Worm (Caenorhabditis elegans) whole organism, L4 larva: ENCODE data around the gene K11H3.2.
A peak's percentile ranks its signal among the peaks of the same experiment; 100 is the strongest.

ENCODE experiments used
- D1046.2 ChIP-seq: fragments of 200-800 bp; sonication (Bioruptor generic); IDR thresholded peaks from 2 replicates; pipeline ENCODE4 v1.3.6; 2022; ENCODE audit warnings: missing genetic modification characterization, missing compliant biosample characterization
- F44E2.7 ChIP-seq: fragments of 200-800 bp; sonication (Bioruptor generic); IDR thresholded peaks from 2 replicates; pipeline ENCODE4 v2.1.2; 2022; ENCODE audit warnings: missing genetic modification characterization, missing compliant biosample characterization
- F49E8.2 ChIP-seq: sonication (generic microtip); optimal IDR thresholded peaks from 2 replicates; lab custom pipeline; 2016; ENCODE audit warnings: missing compliant biosample characterization, mild to moderate bottlenecking, missing genetic modification characterization, borderline replicate concordance
- R02D3.7 ChIP-seq: fragments of 150-350 bp; sonication (generic microtip); optimal IDR thresholded peaks from 3 replicates; lab custom pipeline; 2014; ENCODE audit warnings: missing biosample characterization, missing genetic modification characterization
- Y48G9A.11 ChIP-seq: fragments of 200-800 bp; sonication (Bioruptor generic); IDR thresholded peaks from 2 replicates; pipeline ENCODE4 v1.3.6; 2022; ENCODE audit warnings: missing genetic modification reagents, missing genetic modification characterization, missing compliant biosample characterization
- Y75B8A.6 ChIP-seq: fragments of 200-800 bp; sonication (Bioruptor generic); IDR thresholded peaks from 2 replicates; pipeline ENCODE4 v1.3.6; 2022; ENCODE audit warnings: missing genetic modification reagents, missing genetic modification characterization, missing compliant biosample characterization
- ZK546.5 ChIP-seq, 2 experiments: sonication (generic microtip); optimal IDR thresholded peaks; 2 replicates each; lab custom pipeline; 2017; ENCODE audit warnings: missing biosample characterization in 2 of 2, missing genetic modification characterization in 2 of 2
- ama-1 ChIP-seq: fragments of 150-350 bp; optimal IDR thresholded peaks from 2 replicates; lab custom pipeline; 2014; ENCODE audit warnings: inconsistent platforms, mixed read lengths
- ceh-20 ChIP-seq: fragments of 200-800 bp; sonication (Bioruptor generic); IDR thresholded peaks from 2 replicates; pipeline ENCODE4 v1.3.6; 2022; ENCODE audit warnings: missing genetic modification reagents, missing genetic modification characterization, missing compliant biosample characterization
- ceh-28 ChIP-seq: fragments of 150-350 bp; optimal IDR thresholded peaks from 2 replicates; lab custom pipeline; 2014; ENCODE audit warnings: missing biosample characterization, missing genetic modification reagents, missing genetic modification characterization
- ceh-44 ChIP-seq: fragments of 200-800 bp; sonication (Bioruptor generic); IDR thresholded peaks from 2 replicates; pipeline ENCODE4 v1.3.6; 2022; ENCODE audit warnings: missing genetic modification reagents, missing genetic modification characterization, missing compliant biosample characterization
- ces-1 ChIP-seq: fragments of 150-350 bp; sonication (generic microtip); optimal IDR thresholded peaks from 4 replicates; lab custom pipeline; 2014; ENCODE audit warnings: missing biosample characterization, missing genetic modification reagents, missing genetic modification characterization
- cey-2 ChIP-seq: sonication (generic microtip); optimal IDR thresholded peaks from 3 replicates; lab custom pipeline; 2017; ENCODE audit warnings: missing genetic modification characterization, mild to moderate bottlenecking, missing compliant biosample characterization, antibody characterized with exemption, borderline replicate concordance; ENCODE audit not compliant: insufficient read depth
- ctbp-1 ChIP-seq: fragments of 200-800 bp; sonication (Bioruptor generic); IDR thresholded peaks from 2 replicates; pipeline ENCODE4 v1.3.6; 2022; ENCODE audit warnings: missing genetic modification reagents, missing genetic modification characterization, missing compliant biosample characterization
- daf-12 ChIP-seq: fragments of 150-350 bp; optimal IDR thresholded peaks from 2 replicates; lab custom pipeline; 2014; ENCODE audit warnings: missing biosample characterization, missing genetic modification reagents, missing genetic modification characterization
- daf-8 ChIP-seq: fragments of 200-800 bp; sonication (Bioruptor generic); IDR thresholded peaks from 2 replicates; pipeline ENCODE4 v1.3.6; 2022; ENCODE audit warnings: missing genetic modification characterization, missing compliant biosample characterization
- dmd-6 ChIP-seq: fragments of 200-800 bp; sonication (Bioruptor generic); IDR thresholded peaks from 2 replicates; pipeline ENCODE4 v1.3.6; 2022; ENCODE audit warnings: missing genetic modification reagents, missing genetic modification characterization, missing compliant biosample characterization
- dmd-8 ChIP-seq: fragments of 200-800 bp; sonication (Bioruptor generic); IDR thresholded peaks from 2 replicates; pipeline ENCODE4 v1.3.6; 2022; ENCODE audit warnings: missing genetic modification characterization, missing compliant biosample characterization
- dve-1 ChIP-seq: sonication (generic microtip); optimal IDR thresholded peaks from 2 replicates; lab custom pipeline; 2017; ENCODE audit warnings: antibody characterized with exemption, mild to moderate bottlenecking, missing genetic modification characterization, missing compliant biosample characterization; ENCODE audit not compliant: insufficient read depth
- egl-27 ChIP-seq: sonication (generic microtip); optimal IDR thresholded peaks from 3 replicates; lab custom pipeline; 2017; ENCODE audit warnings: missing biosample characterization, missing genetic modification reagents, missing genetic modification characterization
- fkh-10 ChIP-seq: fragments of 150-350 bp; optimal IDR thresholded peaks from 2 replicates; lab custom pipeline; 2014; ENCODE audit warnings: missing biosample characterization, missing genetic modification reagents, missing genetic modification characterization
- hlh-30 ChIP-seq: sonication (generic microtip); optimal IDR thresholded peaks from 2 replicates; lab custom pipeline; 2017; ENCODE audit warnings: antibody characterized with exemption, mild to moderate bottlenecking, missing genetic modification characterization, missing compliant biosample characterization; ENCODE audit not compliant: insufficient read depth
- lin-39 ChIP-seq: fragments of 150-350 bp; optimal IDR thresholded peaks from 2 replicates; lab custom pipeline; 2014; ENCODE audit warnings: missing biosample characterization, missing genetic modification reagents, missing genetic modification characterization
- lsy-2 ChIP-seq, 2 experiments: fragments of 150-350 bp in 1 of 2; sonication (generic microtip) in 1 of 2; optimal IDR thresholded peaks; 2 replicates each; lab custom pipeline; 2014 to 2017; ENCODE audit warnings: missing biosample characterization in 2 of 2, missing genetic modification characterization in 2 of 2
- madf-5 ChIP-seq, 2 experiments: fragments of 200-800 bp; sonication (Bioruptor generic); IDR thresholded peaks; 2 replicates each; pipeline ENCODE4 v1.3.6; 2022; ENCODE audit warnings: missing compliant biosample characterization in 2 of 2, missing genetic modification characterization in 2 of 2
- madf-9 ChIP-seq: fragments of 200-800 bp; sonication (Bioruptor generic); conservative IDR thresholded peaks from 2 replicates; pipeline ENCODE4 v1.3.6; 2022; ENCODE audit warnings: missing genetic modification reagents, missing genetic modification characterization, missing compliant biosample characterization
- mdl-1 ChIP-seq, 2 experiments: fragments of 150-350 bp in 1 of 2; sonication (generic microtip) in 1 of 2; optimal IDR thresholded peaks; 2 replicates each; lab custom pipeline; 2014 to 2017; ENCODE audit warnings: missing biosample characterization in 2 of 2, missing genetic modification characterization in 2 of 2
- mep-1 ChIP-seq: fragments of 150-350 bp; sonication (generic microtip); optimal IDR thresholded peaks from 3 replicates; lab custom pipeline; 2014; ENCODE audit warnings: missing biosample characterization, missing genetic modification characterization
- mxl-2 ChIP-seq: fragments of 200-800 bp; sonication (Bioruptor generic); conservative IDR thresholded peaks from 2 replicates; pipeline ENCODE4 v1.3.6; 2022; ENCODE audit warnings: missing genetic modification reagents, missing genetic modification characterization, missing compliant biosample characterization
- nhr-10 ChIP-seq: fragments of 150-350 bp; optimal IDR thresholded peaks from 2 replicates; lab custom pipeline; 2014; ENCODE audit warnings: missing biosample characterization, missing genetic modification characterization
- nhr-102 ChIP-seq: sonication (generic microtip); optimal IDR thresholded peaks from 2 replicates; lab custom pipeline; 2016; ENCODE audit warnings: mild to moderate bottlenecking, missing genetic modification characterization, moderate library complexity, missing compliant biosample characterization
- nhr-111 ChIP-seq: fragments of 200-800 bp; sonication (Bioruptor generic); optimal IDR thresholded peaks from 2 replicates; lab custom pipeline; 2018; ENCODE audit warnings: mild to moderate bottlenecking, missing genetic modification characterization, missing compliant biosample characterization
- nhr-237 ChIP-seq: sonication (generic microtip); optimal IDR thresholded peaks from 2 replicates; lab custom pipeline; 2017; ENCODE audit warnings: missing biosample characterization, missing genetic modification characterization
- nhr-77 ChIP-seq: fragments of 150-350 bp; optimal IDR thresholded peaks from 2 replicates; lab custom pipeline; 2014; ENCODE audit warnings: missing biosample characterization, missing genetic modification characterization
- pqm-1 ChIP-seq: sonication (generic microtip); optimal IDR thresholded peaks from 2 replicates; lab custom pipeline; 2017; ENCODE audit warnings: missing biosample characterization, missing genetic modification characterization
- rbr-2 ChIP-seq: sonication (generic microtip); optimal IDR thresholded peaks from 2 replicates; lab custom pipeline; 2016; ENCODE audit warnings: missing genotype, missing genetic modification characterization, missing compliant biosample characterization
- saeg-2 ChIP-seq: fragments of 200-800 bp; sonication (Bioruptor generic); IDR thresholded peaks from 2 replicates; pipeline ENCODE4 v1.3.6; 2022; ENCODE audit warnings: missing genetic modification reagents, missing genetic modification characterization, missing compliant biosample characterization
- set-16 ChIP-seq: fragments of 200-800 bp; sonication (Bioruptor generic); IDR thresholded peaks from 2 replicates; pipeline ENCODE4 v1.3.6; 2022; ENCODE audit warnings: missing genetic modification reagents, missing genetic modification characterization, missing compliant biosample characterization
- skn-1 ChIP-seq: fragments of 150-350 bp; optimal IDR thresholded peaks from 2 replicates; lab custom pipeline; 2014; ENCODE audit warnings: missing biosample characterization, missing genetic modification characterization
- snpc-1.2 ChIP-seq: fragments of 200-800 bp; sonication (Bioruptor generic); IDR thresholded peaks from 2 replicates; pipeline ENCODE4 v1.3.6; 2022; ENCODE audit warnings: missing genetic modification reagents, missing genetic modification characterization, missing compliant biosample characterization
- snpc-4 ChIP-seq: fragments of 150-350 bp; optimal IDR thresholded peaks from 2 replicates; lab custom pipeline; 2014; ENCODE audit warnings: missing biosample characterization, missing genetic modification characterization
- spr-1 ChIP-seq: sonication (generic microtip); optimal IDR thresholded peaks from 2 replicates; lab custom pipeline; 2016; ENCODE audit warnings: mild to moderate bottlenecking, missing genetic modification characterization, missing compliant biosample characterization
- spr-3 ChIP-seq: fragments of 200-800 bp; sonication (Bioruptor generic); optimal IDR thresholded peaks from 2 replicates; lab custom pipeline; 2018; ENCODE audit warnings: mild to moderate bottlenecking, missing genetic modification characterization, missing compliant biosample characterization
- tag-97 ChIP-seq: fragments of 200-800 bp; sonication (Bioruptor generic); IDR thresholded peaks from 2 replicates; pipeline ENCODE4 v1.3.6; 2022; ENCODE audit warnings: missing genetic modification characterization, missing compliant biosample characterization
- unc-62 ChIP-seq, 3 experiments: fragments of 150-350 bp in 1 of 3; sonication (generic microtip); optimal IDR thresholded peaks in 2 of 3; peaks in 1 of 3; 1 replicate in 1 of 3; 2 replicates in 2 of 3; lab custom pipeline; 2014 to 2017; ENCODE audit warnings: missing biosample characterization in 3 of 3, missing genetic modification characterization in 3 of 3, missing genetic modification reagents in 3 of 3, missing genotype in 1 of 3
- zfp-3 ChIP-seq: fragments of 200-800 bp; sonication (Bioruptor generic); conservative IDR thresholded peaks from 2 replicates; pipeline ENCODE4 v1.3.6; 2022; ENCODE audit warnings: missing genetic modification reagents, missing genetic modification characterization, missing compliant biosample characterization
- ztf-11 ChIP-seq: fragments of 150-350 bp; optimal IDR thresholded peaks from 2 replicates; lab custom pipeline; 2014; ENCODE audit warnings: missing biosample characterization, missing genetic modification characterization
- ztf-7 ChIP-seq: fragments of 150-350 bp; optimal IDR thresholded peaks from 2 replicates; lab custom pipeline; 2014; ENCODE audit warnings: missing biosample characterization, missing genetic modification characterization

Gene K11H3.2

DNA sequence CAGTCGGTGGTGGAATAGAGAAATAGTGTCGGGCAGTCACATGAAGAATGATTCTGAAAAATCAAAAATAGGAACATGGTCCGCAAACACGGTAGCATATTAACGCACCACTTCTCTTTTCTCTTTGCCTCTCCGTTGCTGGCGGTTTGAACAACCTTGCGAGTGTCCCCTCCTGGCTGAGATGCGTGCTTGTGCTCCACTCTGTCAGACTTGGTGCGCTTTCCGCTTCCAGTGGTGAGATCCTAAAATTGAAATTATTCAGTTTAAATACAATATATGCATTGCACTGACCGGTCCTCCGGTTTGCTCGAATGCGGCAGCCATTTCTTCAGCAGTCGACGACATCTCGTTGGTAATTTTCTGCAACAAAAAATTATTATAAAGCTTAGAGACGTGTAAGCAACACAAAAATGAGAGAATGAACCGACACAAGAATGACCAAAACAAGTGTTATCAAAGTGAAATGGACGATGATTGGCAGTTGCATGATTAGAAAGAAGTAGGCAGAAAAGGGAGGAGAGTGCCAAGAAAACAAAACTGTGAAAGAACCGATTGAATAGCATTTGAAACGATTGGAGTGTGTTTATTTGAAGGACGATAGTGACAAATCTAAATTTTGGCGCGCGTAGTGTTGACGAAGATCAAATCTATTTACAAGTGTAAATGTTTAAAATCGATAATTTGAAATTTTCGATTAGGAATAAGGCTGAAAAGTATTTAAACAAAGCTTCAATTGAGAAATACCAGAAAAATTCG is 20.9 kb upstream of the K11H3.2 start, which contains the start of gene ZK632.9 (continued):
- no peak for TF ChIP-seq ctbp-1
- no peak for TF ChIP-seq hlh-30 (tag; lab: Kevin White, UChicago)
- no peak for TF ChIP-seq nhr-237
- TF ChIP-seq madf-5 (GFP tag; IDR thresholded peaks at IDR 0.05; lab: Robert Waterston, UW), result no peak
- no peak for TF ChIP-seq lin-39 (tag; lab: Kevin White, UChicago)
- no peak for TF ChIP-seq rbr-2 (tag; lab: Kevin White, UChicago)

DNA sequence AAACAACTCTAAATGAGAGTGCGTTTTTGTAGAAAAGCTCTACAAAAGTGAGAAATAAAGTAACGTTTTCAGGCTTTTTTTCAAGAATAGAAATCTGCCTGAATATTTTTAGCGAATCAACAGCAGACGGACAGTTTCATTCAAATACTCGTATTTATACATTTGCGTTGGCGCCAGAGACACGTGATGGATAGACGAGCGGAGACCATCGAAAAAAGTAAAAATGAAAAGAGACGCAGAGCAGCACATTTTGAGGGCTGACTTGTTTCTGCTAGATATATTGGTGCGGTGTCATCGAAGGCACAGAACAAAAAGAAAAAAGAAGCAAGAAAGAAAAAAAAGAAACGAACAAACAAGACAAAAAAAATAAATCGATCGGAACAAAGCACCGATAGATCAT is 20.2 kb upstream of the K11H3.2 start:
- TF ChIP-seq spr-1 (tag; lab: Kevin White, UChicago), result no peak
- TF ChIP-seq ceh-20, result peak; percentile 56; the same call in 1 of the 2 replicates
- TF ChIP-seq lsy-2 (tag; optimal IDR thresholded peaks at IDR 0.05; lab: Kevin White, UChicago), result peak in 1 of 2 experiments; percentile 82
- no peak for TF ChIP-seq skn-1
- TF ChIP-seq rbr-2 (tag; lab: Kevin White, UChicago), result peak; percentile 29
- TF ChIP-seq ztf-11 (tag; lab: Kevin White, UChicago), result no peak
- TF ChIP-seq dmd-8 (GFP tag; lab: Robert Waterston, UW), result no peak
- TF ChIP-seq snpc-4 (tag; lab: Kevin White, UChicago), result no peak
- TF ChIP-seq tag-97, result no peak
- TF ChIP-seq fkh-10, result no peak
- no peak for TF ChIP-seq saeg-2 (GFP tag; lab: Robert Waterston, UW)
- peak; percentile 21; the same call in 1 of the 2 replicates for TF ChIP-seq dmd-6 (GFP tag; lab: Robert Waterston, UW)
- TF ChIP-seq ztf-7 (tag; lab: Kevin White, UChicago), result no peak
- no peak for TF ChIP-seq Y48G9A.11 (GFP tag; lab: Robert Waterston, UW)
- no peak for TF ChIP-seq nhr-111 (GFP tag; lab: Kevin White, UChicago)
- TF ChIP-seq lin-39 (tag; lab: Kevin White, UChicago), result no peak
- no peak for TF ChIP-seq R02D3.7 (tag; lab: Kevin White, UChicago)
- TF ChIP-seq unc-62 (GFP tag; optimal IDR thresholded peaks at IDR 0.05 in 1 of 2; lab: Kevin White, UChicago), result no peak
- no peak for TF ChIP-seq unc-62 (tag; optimal IDR thresholded peaks at IDR 0.05; lab: Kevin White, UChicago)
- TF ChIP-seq nhr-10, result no peak
- TF ChIP-seq madf-9, result no peak
- TF ChIP-seq D1046.2 (GFP tag; lab: Robert Waterston, UW), result no peak
- TF ChIP-seq F44E2.7 (GFP tag; lab: Robert Waterston, UW), result no peak
- TF ChIP-seq pqm-1 (tag; lab: Kevin White, UChicago), result no peak
- 0 out of 2 replicates have a peak, but pooled peaks have one; percentile 63 for TF ChIP-seq zfp-3 (GFP tag; lab: Robert Waterston, UW)
- no peak for TF ChIP-seq snpc-1.2 (GFP tag; lab: Robert Waterston, UW)
- TF ChIP-seq ZK546.5 (tag; optimal IDR thresholded peaks at IDR 0.05; lab: Kevin White, UChicago), result no peak
- TF ChIP-seq ceh-28 (tag; lab: Kevin White, UChicago), result no peak
- no peak for TF ChIP-seq set-16 (GFP tag; lab: Robert Waterston, UW)
- TF ChIP-seq mxl-2 (GFP tag; lab: Robert Waterston, UW), result no peak
- TF ChIP-seq nhr-102, result peak; percentile 2
- TF ChIP-seq daf-12 (tag; lab: Kevin White, UChicago), result no peak
- no peak for TF ChIP-seq egl-27 (tag; lab: Kevin White, UChicago)
- peak; percentile 67 for TF ChIP-seq dve-1 (tag; lab: Kevin White, UChicago)
- TF ChIP-seq ama-1 (lab: Kevin White, UChicago), result peak; percentile 66
- TF ChIP-seq ceh-44 (GFP tag; lab: Robert Waterston, UW), result no peak
- TF ChIP-seq mep-1, result peak; percentile 70
- no peak for TF ChIP-seq daf-8 (GFP tag; lab: Robert Waterston, UW)
- TF ChIP-seq cey-2, result no peak
- no peak for TF ChIP-seq spr-3 (GFP tag; lab: Kevin White, UChicago)
- TF ChIP-seq nhr-77 (tag; lab: Kevin White, UChicago), result peak; percentile 55
- TF ChIP-seq F49E8.2 (tag; lab: Kevin White, UChicago), result no peak
- TF ChIP-seq Y75B8A.6 (GFP tag; lab: Robert Waterston, UW), result 0 out of 2 replicates have a peak, but pooled peaks have one; percentile 49
- peak in 1 of 2 experiments; percentile 71 for TF ChIP-seq mdl-1 (tag; optimal IDR thresholded peaks at IDR 0.05; lab: Kevin White, UChicago)
- TF ChIP-seq ces-1 (GFP tag; lab: Kevin White, UChicago), result no peak
